Worm (Caenorhabditis elegans) whole organism, L4 larva: ENCODE data around the gene sahd-1.

ENCODE experiments used
- D1046.2 ChIP-seq: fragments of 200-800 bp; sonication (Bioruptor generic); IDR thresholded peaks from 2 replicates; pipeline ENCODE4 v1.3.6; 2022; ENCODE audit warnings: missing genetic modification characterization, missing compliant biosample characterization
- F10B5.3 ChIP-seq: sonication (generic microtip); optimal IDR thresholded peaks from 2 replicates; lab custom pipeline; 2016; ENCODE audit warnings: mild to moderate bottlenecking, missing genetic modification characterization, missing compliant biosample characterization
- F37D6.2 ChIP-seq: sonication (generic microtip); optimal IDR thresholded peaks from 2 replicates; lab custom pipeline; 2016; ENCODE audit warnings: mild to moderate bottlenecking, missing genetic modification characterization, missing compliant biosample characterization
- T20F7.1 ChIP-seq: fragments of 200-800 bp; sonication (Bioruptor generic); optimal IDR thresholded peaks from 2 replicates; lab custom pipeline; 2018; ENCODE audit warnings: mild to moderate bottlenecking, missing genetic modification characterization, missing compliant biosample characterization
- T26A8.4 ChIP-seq: fragments of 200-800 bp; sonication (Bioruptor generic); IDR thresholded peaks from 2 replicates; pipeline ENCODE4 v1.3.6; 2022; ENCODE audit warnings: missing genetic modification characterization, missing compliant biosample characterization
- Y105C5A.15 ChIP-seq: fragments of 200-800 bp; sonication (Bioruptor generic); IDR thresholded peaks from 2 replicates; pipeline ENCODE4 v1.3.6; 2022; ENCODE audit warnings: missing genetic modification characterization, missing compliant biosample characterization
- Y48G9A.11 ChIP-seq: fragments of 200-800 bp; sonication (Bioruptor generic); IDR thresholded peaks from 2 replicates; pipeline ENCODE4 v1.3.6; 2022; ENCODE audit warnings: missing genetic modification reagents, missing genetic modification characterization, missing compliant biosample characterization
- Y75B8A.6 ChIP-seq: fragments of 200-800 bp; sonication (Bioruptor generic); IDR thresholded peaks from 2 replicates; pipeline ENCODE4 v1.3.6; 2022; ENCODE audit warnings: missing genetic modification reagents, missing genetic modification characterization, missing compliant biosample characterization
- ZK546.5 ChIP-seq, 2 experiments: sonication (generic microtip); optimal IDR thresholded peaks; 2 replicates each; lab custom pipeline; 2017; ENCODE audit warnings: missing biosample characterization in 2 of 2, missing genetic modification characterization in 2 of 2
- attf-4 ChIP-seq: sonication (generic microtip); optimal IDR thresholded peaks from 3 replicates; lab custom pipeline; 2017; ENCODE audit warnings: missing biosample characterization, missing genetic modification characterization
- ceh-28 ChIP-seq: fragments of 150-350 bp; optimal IDR thresholded peaks from 2 replicates; lab custom pipeline; 2014; ENCODE audit warnings: missing biosample characterization, missing genetic modification reagents, missing genetic modification characterization
- ceh-82 ChIP-seq: sonication (generic microtip); optimal IDR thresholded peaks from 2 replicates; lab custom pipeline; 2017; ENCODE audit warnings: missing biosample characterization, missing genetic modification characterization
- ces-1 ChIP-seq: fragments of 150-350 bp; sonication (generic microtip); optimal IDR thresholded peaks from 4 replicates; lab custom pipeline; 2014; ENCODE audit warnings: missing biosample characterization, missing genetic modification reagents, missing genetic modification characterization
- daf-16 ChIP-seq, 3 experiments: sonication (generic microtip); optimal IDR thresholded peaks; 2 replicates each; lab custom pipeline; 2016 to 2017; ENCODE audit warnings: missing genetic modification characterization in 3 of 3, missing genetic modification reagents in 3 of 3, mild to moderate bottlenecking in 2 of 3, missing compliant biosample characterization in 2 of 3, missing biosample characterization in 1 of 3, moderate library complexity in 1 of 3
- daf-19 ChIP-seq: fragments of 200-800 bp; sonication (Bioruptor generic); conservative IDR thresholded peaks from 2 replicates; pipeline ENCODE4 v1.3.6; 2022; ENCODE audit warnings: missing genetic modification characterization, missing compliant biosample characterization
- daf-8 ChIP-seq: fragments of 200-800 bp; sonication (Bioruptor generic); IDR thresholded peaks from 2 replicates; pipeline ENCODE4 v1.3.6; 2022; ENCODE audit warnings: missing genetic modification characterization, missing compliant biosample characterization
- dmd-6 ChIP-seq: fragments of 200-800 bp; sonication (Bioruptor generic); IDR thresholded peaks from 2 replicates; pipeline ENCODE4 v1.3.6; 2022; ENCODE audit warnings: missing genetic modification reagents, missing genetic modification characterization, missing compliant biosample characterization
- dpl-1 ChIP-seq: fragments of 150-350 bp; optimal IDR thresholded peaks from 2 replicates; lab custom pipeline; 2014; ENCODE audit warnings: missing biosample characterization, missing genetic modification reagents, missing genetic modification characterization
- egl-43 ChIP-seq: fragments of 200-800 bp; sonication (Bioruptor generic); IDR thresholded peaks from 2 replicates; pipeline ENCODE4 v1.3.6; 2022; ENCODE audit warnings: missing genetic modification reagents, missing genetic modification characterization, missing compliant biosample characterization
- gei-8 ChIP-seq: fragments of 200-800 bp; sonication (Bioruptor generic); optimal IDR thresholded peaks from 2 replicates; lab custom pipeline; 2018; ENCODE audit warnings: mild to moderate bottlenecking, missing genetic modification characterization, missing compliant biosample characterization
- hmg-1.1 ChIP-seq: fragments of 200-800 bp; sonication (Bioruptor generic); IDR thresholded peaks from 2 replicates; pipeline ENCODE4 v1.3.6; 2022; ENCODE audit warnings: missing genetic modification reagents, missing genetic modification characterization, missing compliant biosample characterization
- jun-1 ChIP-seq: fragments of 150-350 bp; optimal IDR thresholded peaks from 2 replicates; lab custom pipeline; 2014; ENCODE audit warnings: missing biosample characterization, missing genetic modification reagents, missing genetic modification characterization
- lim-7 ChIP-seq: fragments of 200-800 bp; sonication (Bioruptor generic); IDR thresholded peaks from 2 replicates; pipeline ENCODE4 v1.3.6; 2022; ENCODE audit warnings: missing genetic modification characterization, missing compliant biosample characterization
- lin-29 ChIP-seq: fragments of 200-800 bp; sonication (Bioruptor generic); IDR thresholded peaks from 2 replicates; pipeline ENCODE4 v1.3.6; 2022; ENCODE audit warnings: missing genetic modification reagents, missing genetic modification characterization, missing compliant biosample characterization
- lin-38 ChIP-seq: fragments of 200-800 bp; sonication (Bioruptor generic); IDR thresholded peaks from 2 replicates; pipeline ENCODE4 v1.3.6; 2022; ENCODE audit warnings: missing genetic modification reagents, missing genetic modification characterization, missing compliant biosample characterization
- lin-39 ChIP-seq: fragments of 150-350 bp; optimal IDR thresholded peaks from 2 replicates; lab custom pipeline; 2014; ENCODE audit warnings: missing biosample characterization, missing genetic modification reagents, missing genetic modification characterization
- lir-3 ChIP-seq: sonication (generic microtip); optimal IDR thresholded peaks from 2 replicates; lab custom pipeline; 2016; ENCODE audit warnings: mild to moderate bottlenecking, missing genetic modification characterization, missing compliant biosample characterization
- madf-5 ChIP-seq, 2 experiments: fragments of 200-800 bp; sonication (Bioruptor generic); IDR thresholded peaks; 2 replicates each; pipeline ENCODE4 v1.3.6; 2022; ENCODE audit warnings: missing compliant biosample characterization in 2 of 2, missing genetic modification characterization in 2 of 2
- madf-9 ChIP-seq: fragments of 200-800 bp; sonication (Bioruptor generic); conservative IDR thresholded peaks from 2 replicates; pipeline ENCODE4 v1.3.6; 2022; ENCODE audit warnings: missing genetic modification reagents, missing genetic modification characterization, missing compliant biosample characterization
- mdt-29 ChIP-seq: fragments of 200-800 bp; sonication (Bioruptor generic); IDR thresholded peaks from 2 replicates; pipeline ENCODE4 v1.3.6; 2022; ENCODE audit warnings: missing genetic modification reagents, missing genetic modification characterization, missing compliant biosample characterization
- mep-1 ChIP-seq: fragments of 150-350 bp; sonication (generic microtip); optimal IDR thresholded peaks from 3 replicates; lab custom pipeline; 2014; ENCODE audit warnings: missing biosample characterization, missing genetic modification characterization
- nhr-25 ChIP-seq: sonication (generic microtip); optimal IDR thresholded peaks from 2 replicates; lab custom pipeline; 2017; ENCODE audit warnings: missing genetic modification characterization, mild to moderate bottlenecking, missing compliant biosample characterization, antibody characterized with exemption, moderate library complexity, borderline replicate concordance; ENCODE audit not compliant: insufficient read depth
- nhr-28 ChIP-seq: fragments of 150-350 bp; optimal IDR thresholded peaks from 2 replicates; lab custom pipeline; 2014; ENCODE audit warnings: missing biosample characterization, missing genetic modification characterization
- nhr-41 ChIP-seq: fragments of 200-800 bp; sonication (Bioruptor generic); IDR thresholded peaks from 2 replicates; pipeline ENCODE4 v1.3.6; 2022; ENCODE audit warnings: missing genetic modification reagents, missing genetic modification characterization, missing compliant biosample characterization
- nhr-42 ChIP-seq: fragments of 200-800 bp; sonication (Bioruptor generic); IDR thresholded peaks from 2 replicates; pipeline ENCODE4 v1.3.6; 2022; ENCODE audit warnings: missing genetic modification characterization, missing compliant biosample characterization
- nhr-76 ChIP-seq: fragments of 150-350 bp; optimal IDR thresholded peaks from 2 replicates; lab custom pipeline; 2014; ENCODE audit warnings: missing biosample characterization, missing genetic modification characterization
- pha-4 ChIP-seq, 2 experiments: fragments of 150-350 bp in 1 of 2; fragments of 200-800 bp in 1 of 2; sonication (Bioruptor generic) in 1 of 2; IDR thresholded peaks in 1 of 2; optimal IDR thresholded peaks in 1 of 2; 2 replicates each; pipeline versions ENCODE4 v1.3.6 to Lab custom; 2014 to 2022; ENCODE audit warnings: missing genetic modification characterization in 2 of 2, missing genetic modification reagents in 2 of 2, missing biosample characterization in 1 of 2, missing compliant biosample characterization in 1 of 2
- pqm-1 ChIP-seq: sonication (generic microtip); optimal IDR thresholded peaks from 2 replicates; lab custom pipeline; 2017; ENCODE audit warnings: missing biosample characterization, missing genetic modification characterization
- rbr-2 ChIP-seq: sonication (generic microtip); optimal IDR thresholded peaks from 2 replicates; lab custom pipeline; 2016; ENCODE audit warnings: missing genotype, missing genetic modification characterization, missing compliant biosample characterization
- sdz-12 ChIP-seq: fragments of 200-800 bp; sonication (Bioruptor generic); optimal IDR thresholded peaks from 2 replicates; lab custom pipeline; 2018; ENCODE audit warnings: mild to moderate bottlenecking, missing genetic modification characterization, missing compliant biosample characterization
- set-16 ChIP-seq: fragments of 200-800 bp; sonication (Bioruptor generic); IDR thresholded peaks from 2 replicates; pipeline ENCODE4 v1.3.6; 2022; ENCODE audit warnings: missing genetic modification reagents, missing genetic modification characterization, missing compliant biosample characterization
- unc-62 ChIP-seq, 3 experiments: fragments of 150-350 bp in 1 of 3; sonication (generic microtip); optimal IDR thresholded peaks in 2 of 3; peaks in 1 of 3; 1 replicate in 1 of 3; 2 replicates in 2 of 3; lab custom pipeline; 2014 to 2017; ENCODE audit warnings: missing biosample characterization in 3 of 3, missing genetic modification characterization in 3 of 3, missing genetic modification reagents in 3 of 3, missing genotype in 1 of 3
- zag-1 ChIP-seq: fragments of 150-350 bp; optimal IDR thresholded peaks from 2 replicates; lab custom pipeline; 2014; ENCODE audit warnings: missing biosample characterization, missing genetic modification characterization
- zfp-3 ChIP-seq: fragments of 200-800 bp; sonication (Bioruptor generic); conservative IDR thresholded peaks from 2 replicates; pipeline ENCODE4 v1.3.6; 2022; ENCODE audit warnings: missing genetic modification reagents, missing genetic modification characterization, missing compliant biosample characterization

The sahd-1 gene

ce11 chrII:5517643-5518042 lies 2.9 kb upstream of the sahd-1 start, which contains the start of gene ZK177.9:
ZK177.9 (minus strand) TSS chrII:5517743.
- TF ChIP-seq ZK546.5 (tag; optimal IDR thresholded peaks at IDR 0.05; lab: Kevin White, UChicago) (no peak), dmd-6 (no peak), T26A8.4 (GFP tag; lab: Robert Waterston, UW) (no peak), rbr-2 (tag; lab: Kevin White, UChicago) (no peak), Y105C5A.15 (GFP tag; lab: Robert Waterston, UW) (no peak), daf-19 (no peak)

DNA sequence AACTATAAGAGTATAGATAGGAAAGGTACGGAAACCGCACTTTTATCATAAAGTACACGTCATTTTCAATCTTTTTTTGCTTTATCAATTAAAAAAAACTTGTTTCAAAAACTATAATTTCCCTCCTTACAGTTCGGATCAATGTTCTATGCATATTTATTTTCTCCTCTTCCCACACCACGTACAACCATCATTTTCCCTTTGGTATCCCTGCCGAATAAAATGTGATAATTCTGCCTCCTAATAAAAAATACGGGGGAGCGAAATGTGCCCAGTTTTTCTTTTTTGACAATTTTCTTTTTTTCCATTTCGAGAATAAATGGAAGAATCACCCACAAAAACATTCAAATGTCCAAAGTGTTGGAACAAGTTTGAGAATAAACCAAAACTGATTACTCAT lies 797 bp upstream of the sahd-1 start, which contains the start of gene ZK177.3:
Gene ZK177.3, plus strand, starts transcription at position 301 of the 400 bp plus-strand sequence.
- TF ChIP-seq ceh-28 (tag; lab: Kevin White, UChicago) = no peak
- TF ChIP-seq pqm-1 = peak; percentile 40
- TF ChIP-seq, all 104 proteins: peak for 1

DNA sequence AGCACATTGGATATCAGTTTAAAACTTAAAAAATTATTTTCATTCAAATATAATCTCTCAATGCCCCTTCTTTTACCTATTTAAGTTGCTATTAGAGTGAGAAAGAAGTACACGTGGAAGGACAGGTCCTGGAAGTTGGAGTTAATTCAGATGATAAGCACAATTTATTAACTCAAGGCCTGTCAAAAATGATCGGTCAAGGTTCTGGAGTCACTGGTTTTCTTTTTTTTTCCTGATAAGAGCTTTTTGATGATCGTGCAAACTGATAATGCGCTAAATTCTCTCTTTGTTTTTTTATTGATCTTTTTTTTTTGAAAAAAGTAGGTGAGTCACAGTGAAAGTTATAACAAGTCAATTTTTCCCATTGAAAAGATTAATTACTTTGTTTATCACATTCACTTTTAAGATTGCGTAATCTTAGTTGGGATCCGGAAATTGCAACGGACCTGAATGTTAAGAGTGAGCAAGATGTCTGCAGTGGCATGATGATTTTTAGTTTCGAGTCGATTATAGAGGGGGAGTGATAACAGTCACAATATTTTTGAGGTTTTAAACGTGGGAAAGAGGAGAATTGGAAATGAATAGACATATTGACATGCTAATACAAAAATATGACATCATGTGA lies 2.2 kb downstream of the sahd-1 start:
- no peak for TF ChIP-seq nhr-41 (GFP tag; lab: Robert Waterston, UW)
- TF ChIP-seq nhr-42 = no peak
- TF ChIP-seq ceh-82 (tag; lab: Kevin White, UChicago) = no peak
- no peak for TF ChIP-seq Y48G9A.11 (GFP tag; lab: Robert Waterston, UW)
- no peak for TF ChIP-seq egl-43 (GFP tag; lab: Robert Waterston, UW)
- TF ChIP-seq ZK546.5 (tag; optimal IDR thresholded peaks at IDR 0.05; lab: Kevin White, UChicago) = no peak
- no peak for TF ChIP-seq gei-8
- TF ChIP-seq D1046.2 = no peak
- TF ChIP-seq lin-39 (tag; lab: Kevin White, UChicago) = no peak
- TF ChIP-seq unc-62 (GFP tag; optimal IDR thresholded peaks at IDR 0.05 in 1 of 2; lab: Kevin White, UChicago) = no peak
- no peak for TF ChIP-seq unc-62 (tag; optimal IDR thresholded peaks at IDR 0.05; lab: Kevin White, UChicago)
- no peak for TF ChIP-seq hmg-1.1 (GFP tag; lab: Robert Waterston, UW)
- TF ChIP-seq attf-4 (tag; lab: Kevin White, UChicago) = no peak
- TF ChIP-seq madf-9 = no peak
- TF ChIP-seq set-16 = no peak
- TF ChIP-seq ces-1 (GFP tag; lab: Kevin White, UChicago) = no peak
- TF ChIP-seq T26A8.4 (GFP tag; lab: Robert Waterston, UW) = no peak
- TF ChIP-seq T20F7.1 (GFP tag; lab: Kevin White, UChicago) = no peak
- no peak for TF ChIP-seq F37D6.2 (tag; lab: Kevin White, UChicago)
- no peak for TF ChIP-seq daf-16 (GFP tag; optimal IDR thresholded peaks at IDR 0.05; lab: Kevin White, UChicago)
- peak; percentile 44 for TF ChIP-seq daf-16 (tag; optimal IDR thresholded peaks at IDR 0.05; lab: Kevin White, UChicago)
- TF ChIP-seq rbr-2 (tag; lab: Kevin White, UChicago) = no peak
- no peak for TF ChIP-seq Y75B8A.6 (GFP tag; lab: Robert Waterston, UW)
- TF ChIP-seq dmd-6 = peak; percentile 94
- TF ChIP-seq sdz-12 (GFP tag; lab: Kevin White, UChicago) = no peak
- TF ChIP-seq lir-3 (tag; lab: Kevin White, UChicago) = no peak
- TF ChIP-seq nhr-25 (tag; lab: Kevin White, UChicago) = no peak
- TF ChIP-seq zag-1 (tag; lab: Kevin White, UChicago) = no peak
- no peak for TF ChIP-seq pha-4 (GFP tag; IDR thresholded peaks at IDR 0.05; lab: Robert Waterston, UW)
- no peak for TF ChIP-seq pha-4 (tag; optimal IDR thresholded peaks at IDR 0.05; lab: Kevin White, UChicago)
- no peak for TF ChIP-seq madf-5 (GFP tag; IDR thresholded peaks at IDR 0.05; lab: Robert Waterston, UW)
- TF ChIP-seq nhr-28 = peak; percentile 76
- TF ChIP-seq lim-7 (GFP tag; lab: Robert Waterston, UW) = no peak
- no peak for TF ChIP-seq jun-1 (tag; lab: Kevin White, UChicago)
- no peak for TF ChIP-seq mdt-29
- no peak for TF ChIP-seq lin-29 (GFP tag; lab: Robert Waterston, UW)
- TF ChIP-seq lin-38 = no peak
- TF ChIP-seq nhr-76 = no peak
- TF ChIP-seq pqm-1 = peak; percentile 86
- TF ChIP-seq daf-8 (GFP tag; lab: Robert Waterston, UW) = no peak
- TF ChIP-seq mep-1 = no peak
- TF ChIP-seq F10B5.3 (tag; lab: Kevin White, UChicago) = no peak
- TF ChIP-seq zfp-3 = no peak
- TF ChIP-seq dpl-1 (GFP tag; lab: Kevin White, UChicago) = no peak
